Worm (Caenorhabditis elegans) whole organism, L1 larva: ENCODE measurements around the gene sptl-1.

Experiments
- C16A3.4 ChIP-seq: fragments of 150-350 bp; optimal IDR thresholded peaks from 2 replicates; lab custom pipeline; 2014; ENCODE audit warnings: missing biosample characterization, missing genetic modification characterization
- aha-1 ChIP-seq: fragments of 150-350 bp; optimal IDR thresholded peaks from 2 replicates; lab custom pipeline; 2014; ENCODE audit warnings: missing biosample characterization, missing genetic modification characterization
- blmp-1 ChIP-seq: fragments of 150-350 bp; optimal IDR thresholded peaks from 2 replicates; lab custom pipeline; 2014; ENCODE audit warnings: missing biosample characterization, missing genetic modification characterization
- ceh-8 ChIP-seq: fragments of 200-800 bp; sonication (Bioruptor generic); optimal IDR thresholded peaks from 2 replicates; lab custom pipeline; 2018; ENCODE audit warnings: mild to moderate bottlenecking, missing genetic modification characterization, moderate library complexity, missing compliant biosample characterization
- ceh-82 ChIP-seq, 3 experiments: fragments of 150-350 bp in 1 of 3; sonication (generic microtip) in 2 of 3; optimal IDR thresholded peaks; 2 replicates each; lab custom pipeline; 2014 to 2017; ENCODE audit warnings: missing biosample characterization in 3 of 3, missing genetic modification characterization in 3 of 3
- ceh-90 ChIP-seq: sonication (generic microtip); optimal IDR thresholded peaks from 2 replicates; lab custom pipeline; 2016; ENCODE audit warnings: missing genetic modification characterization, missing compliant biosample characterization
- dpl-1 ChIP-seq, 3 experiments: fragments of 150-350 bp in 2 of 3; sonication (generic microtip) in 1 of 3; optimal IDR thresholded peaks; 2 replicates each; lab custom pipeline; 2014 to 2017; ENCODE audit warnings: missing biosample characterization in 3 of 3, missing genetic modification characterization in 3 of 3, missing genetic modification reagents in 3 of 3
- dsc-1 ChIP-seq: sonication (generic microtip); optimal IDR thresholded peaks from 2 replicates; lab custom pipeline; 2016; ENCODE audit warnings: mild to moderate bottlenecking, missing genetic modification characterization, missing compliant biosample characterization
- efl-1 ChIP-seq, 4 experiments: fragments of 150-350 bp; optimal IDR thresholded peaks in 3 of 4; peaks in 1 of 4; 1 replicate in 1 of 4; 2 replicates in 3 of 4; lab custom pipeline; 2014; ENCODE audit warnings: missing biosample characterization in 2 of 4, missing genetic modification characterization in 2 of 4, missing genetic modification reagents in 2 of 4
- elt-2 ChIP-seq: sonication (generic microtip); optimal IDR thresholded peaks from 2 replicates; lab custom pipeline; 2016; ENCODE audit warnings: missing genetic modification characterization, mild to moderate bottlenecking, inconsistent platforms, missing compliant biosample characterization, missing genetic modification reagents
- elt-3 ChIP-seq, 6 experiments: fragments of 150-350 bp in 1 of 6; sonication (generic microtip); optimal IDR thresholded peaks; 2 replicates each; lab custom pipeline; 2017 to 2018; ENCODE audit warnings: missing biosample characterization in 6 of 6, missing genetic modification characterization in 6 of 6, inconsistent platforms in 1 of 6
- fkh-10 ChIP-seq: sonication (generic microtip); optimal IDR thresholded peaks from 2 replicates; lab custom pipeline; 2017; ENCODE audit warnings: missing biosample characterization, missing genetic modification reagents, missing genetic modification characterization
- fkh-4 ChIP-seq: sonication (generic microtip); optimal IDR thresholded peaks from 2 replicates; lab custom pipeline; 2016; ENCODE audit warnings: missing compliant biosample characterization, missing genetic modification characterization, borderline replicate concordance
- fos-1 ChIP-seq: fragments of 150-350 bp; optimal IDR thresholded peaks from 2 replicates; lab custom pipeline; 2014; ENCODE audit warnings: missing biosample characterization, missing genetic modification characterization
- grh-1 ChIP-seq: fragments of 200-800 bp; sonication (Bioruptor generic); IDR thresholded peaks from 2 replicates; pipeline ENCODE4 v1.3.6; 2022; ENCODE audit warnings: missing genetic modification reagents, missing genetic modification characterization, missing compliant biosample characterization
- hlh-4 ChIP-seq: sonication (generic microtip); optimal IDR thresholded peaks from 2 replicates; lab custom pipeline; 2016; ENCODE audit warnings: mild to moderate bottlenecking, missing genetic modification characterization, missing compliant biosample characterization
- jun-1 ChIP-seq: fragments of 150-350 bp; optimal IDR thresholded peaks from 2 replicates; lab custom pipeline; 2014; ENCODE audit warnings: missing biosample characterization, missing genetic modification reagents, missing genetic modification characterization
- lin-14 ChIP-seq: fragments of 200-800 bp; sonication (Bioruptor generic); optimal IDR thresholded peaks from 2 replicates; lab custom pipeline; 2018; ENCODE audit warnings: mild to moderate bottlenecking, missing genetic modification characterization, moderate library complexity, missing compliant biosample characterization
- lin-15B ChIP-seq: fragments of 150-350 bp; sonication (generic microtip); optimal IDR thresholded peaks from 3 replicates; lab custom pipeline; 2014; ENCODE audit warnings: missing biosample characterization, missing genetic modification characterization
- lin-35 ChIP-seq, 2 experiments: fragments of 150-350 bp; optimal IDR thresholded peaks; 2 replicates each; lab custom pipeline; 2014; ENCODE audit warnings: missing biosample characterization in 2 of 2, missing genetic modification characterization in 2 of 2, missing genetic modification reagents in 2 of 2
- lin-39 ChIP-seq: fragments of 150-350 bp; optimal IDR thresholded peaks from 2 replicates; lab custom pipeline; 2014; ENCODE audit warnings: missing biosample characterization, missing genetic modification reagents, missing genetic modification characterization
- lsy-2 ChIP-seq, 2 experiments: fragments of 150-350 bp; optimal IDR thresholded peaks; 2 replicates each; lab custom pipeline; 2014; ENCODE audit warnings: missing biosample characterization in 2 of 2, missing genetic modification characterization in 2 of 2
- mab-9 ChIP-seq: fragments of 200-800 bp; sonication (Bioruptor generic); IDR thresholded peaks from 2 replicates; pipeline ENCODE4 v1.3.6; 2022; ENCODE audit warnings: missing genetic modification reagents, missing genetic modification characterization, missing compliant biosample characterization
- mdl-1 ChIP-seq, 2 experiments: fragments of 150-350 bp; optimal IDR thresholded peaks; 2 replicates each; lab custom pipeline; 2014 to 2017; ENCODE audit warnings: missing biosample characterization in 2 of 2, missing genetic modification characterization in 2 of 2, inconsistent platforms in 1 of 2
- mef-2 ChIP-seq: fragments of 150-350 bp; optimal IDR thresholded peaks from 2 replicates; lab custom pipeline; 2014; ENCODE audit warnings: missing biosample characterization, missing genetic modification characterization
- mep-1 ChIP-seq: fragments of 150-350 bp; optimal IDR thresholded peaks from 2 replicates; lab custom pipeline; 2014; ENCODE audit warnings: missing biosample characterization, missing genetic modification characterization
- nhr-20 ChIP-seq: sonication (generic microtip); optimal IDR thresholded peaks from 2 replicates; lab custom pipeline; 2016; ENCODE audit warnings: mild to moderate bottlenecking, missing genetic modification characterization, missing compliant biosample characterization
- nhr-28 ChIP-seq: fragments of 150-350 bp; optimal IDR thresholded peaks from 2 replicates; lab custom pipeline; 2014; ENCODE audit warnings: missing biosample characterization, missing genetic modification characterization
- nhr-47 ChIP-seq: sonication (generic microtip); optimal IDR thresholded peaks from 2 replicates; lab custom pipeline; 2016; ENCODE audit warnings: mild to moderate bottlenecking, missing genetic modification characterization, moderate library complexity, missing compliant biosample characterization
- nhr-71 ChIP-seq: sonication (generic microtip); optimal IDR thresholded peaks from 2 replicates; lab custom pipeline; 2016; ENCODE audit warnings: mild to moderate bottlenecking, missing genetic modification characterization, moderate library complexity, missing compliant biosample characterization
- nhr-76 ChIP-seq: sonication (generic microtip); optimal IDR thresholded peaks from 2 replicates; lab custom pipeline; 2017; ENCODE audit warnings: missing biosample characterization, missing genetic modification characterization
- nhr-77 ChIP-seq: fragments of 150-350 bp; optimal IDR thresholded peaks from 2 replicates; lab custom pipeline; 2014; ENCODE audit warnings: missing biosample characterization, missing genetic modification characterization
- nhr-84 ChIP-seq: sonication (generic microtip); optimal IDR thresholded peaks from 2 replicates; lab custom pipeline; 2017; ENCODE audit warnings: missing biosample characterization, missing genetic modification characterization
- nhr-85 ChIP-seq: sonication (generic microtip); peaks from one replicate; lab custom pipeline; 2016; ENCODE audit warnings: missing genetic modification characterization, inconsistent platforms, missing compliant biosample characterization
- nhr-90 ChIP-seq: sonication (generic microtip); optimal IDR thresholded peaks from 2 replicates; lab custom pipeline; 2016; ENCODE audit warnings: mild to moderate bottlenecking, missing genetic modification characterization, missing compliant biosample characterization; ENCODE audit not compliant: poor library complexity
- pag-3 ChIP-seq: sonication (generic microtip); optimal IDR thresholded peaks from 2 replicates; lab custom pipeline; 2017; ENCODE audit warnings: missing genetic modification characterization, mild to moderate bottlenecking, missing compliant biosample characterization, antibody characterized with exemption, borderline replicate concordance; ENCODE audit not compliant: insufficient read depth
- pqm-1 ChIP-seq: sonication (generic microtip); optimal IDR thresholded peaks from 3 replicates; lab custom pipeline; 2017; ENCODE audit warnings: missing biosample characterization, missing genetic modification characterization
- snpc-4 ChIP-seq: fragments of 150-350 bp; optimal IDR thresholded peaks from 2 replicates; lab custom pipeline; 2014; ENCODE audit warnings: missing biosample characterization, missing genetic modification characterization
- snu-23 ChIP-seq: sonication (generic microtip); optimal IDR thresholded peaks from 2 replicates; lab custom pipeline; 2016; ENCODE audit warnings: missing genetic modification characterization, missing compliant biosample characterization
- sox-4 ChIP-seq: sonication (generic microtip); optimal IDR thresholded peaks from 2 replicates; lab custom pipeline; 2016; ENCODE audit warnings: missing genetic modification characterization, missing compliant biosample characterization
- swsn-7 ChIP-seq: sonication (generic microtip); optimal IDR thresholded peaks from 2 replicates; lab custom pipeline; 2016; ENCODE audit warnings: missing genetic modification characterization, missing compliant biosample characterization
- tbx-2 ChIP-seq: sonication (generic microtip); optimal IDR thresholded peaks from 2 replicates; lab custom pipeline; 2016; ENCODE audit warnings: missing genetic modification characterization, missing compliant biosample characterization
- unc-130 ChIP-seq: fragments of 150-350 bp; optimal IDR thresholded peaks from 2 replicates; lab custom pipeline; 2017; ENCODE audit warnings: missing biosample characterization, missing genetic modification characterization, inconsistent platforms
- unc-86 ChIP-seq: sonication (generic microtip); optimal IDR thresholded peaks from 2 replicates; lab custom pipeline; 2016; ENCODE audit warnings: missing genetic modification characterization, missing compliant biosample characterization
- vab-15 ChIP-seq: sonication (generic microtip); optimal IDR thresholded peaks from 2 replicates; lab custom pipeline; 2017; ENCODE audit warnings: missing genotype, mild to moderate bottlenecking, missing genetic modification characterization, missing compliant biosample characterization
- xbp-1 ChIP-seq: sonication (generic microtip); optimal IDR thresholded peaks from 2 replicates; lab custom pipeline; 2016; ENCODE audit warnings: missing genetic modification characterization, missing compliant biosample characterization
- ztf-11 ChIP-seq, 2 experiments: sonication (generic microtip); optimal IDR thresholded peaks; 2 replicates each; lab custom pipeline; 2016 to 2017; ENCODE audit warnings: missing genetic modification characterization in 2 of 2, missing biosample characterization in 1 of 2, missing compliant biosample characterization in 1 of 2
- ztf-4 ChIP-seq: fragments of 150-350 bp; optimal IDR thresholded peaks from 2 replicates; lab custom pipeline; 2014; ENCODE audit warnings: missing biosample characterization, missing genetic modification characterization

The sptl-1 gene

DNA sequence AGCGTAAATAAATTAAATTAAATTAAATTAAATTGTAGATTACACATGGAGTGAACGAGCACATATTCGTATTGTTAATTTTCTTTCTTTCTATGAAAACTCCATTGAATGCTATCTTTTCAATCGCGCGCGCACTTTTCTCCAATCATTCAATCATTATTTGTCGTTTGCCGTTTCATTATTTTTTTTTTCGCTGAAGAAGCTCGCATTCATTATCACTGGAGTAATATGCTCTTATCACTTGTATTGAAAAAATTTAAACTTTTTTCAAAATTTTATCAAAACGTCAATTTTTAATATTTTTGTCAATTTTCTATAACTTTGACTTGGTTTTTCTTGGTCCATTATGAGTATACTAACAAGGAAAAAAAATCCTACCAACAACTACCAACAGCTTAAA is 14.0 kb downstream of the sptl-1 start:
- TF ChIP-seq fkh-10 (no peak), elt-2 (tag; lab: Kevin White, UChicago) (peak; percentile 7), pqm-1 (peak; percentile 54)

DNA sequence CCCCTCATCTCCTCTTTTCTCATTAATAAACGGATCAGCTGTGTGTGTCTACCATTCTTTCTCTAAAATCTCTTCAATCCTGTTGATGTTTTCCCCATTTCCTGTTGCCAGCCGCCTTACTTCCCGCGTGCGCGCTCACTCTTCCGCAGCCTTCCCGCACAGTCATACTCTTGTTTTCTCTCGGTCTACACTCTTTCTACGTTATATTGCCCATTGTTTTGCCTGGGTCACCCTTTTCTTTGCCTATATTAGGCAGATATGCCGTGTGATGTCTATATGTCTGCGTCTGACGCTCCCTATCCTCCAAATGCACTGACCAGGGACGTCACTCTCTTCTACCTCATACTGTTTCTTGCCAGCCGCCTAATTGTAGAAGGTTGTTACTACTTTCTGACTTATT is 14.9 kb downstream of the sptl-1 start:
- TF ChIP-seq mdl-1 (tag; optimal IDR thresholded peaks at IDR 0.05; lab: Kevin White, UChicago) (peak in 1 of 2 experiments; percentile 55), grh-1 (peak; percentile 33; the same call in 1 of the 2 replicates), nhr-71 (tag; lab: Kevin White, UChicago) (peak; percentile 64), nhr-85 (tag; lab: Kevin White, UChicago) (peak; percentile 92), blmp-1 (tag; lab: Kevin White, UChicago) (peak; percentile 88), ceh-82 (tag; optimal IDR thresholded peaks at IDR 0.05; lab: Kevin White, UChicago) (peak in 1 of 3 experiments; percentile 9), fkh-4 (tag; lab: Kevin White, UChicago) (no peak), tbx-2 (peak; percentile 0), vab-15 (no peak), lin-14 (peak; percentile 80), snu-23 (GFP tag; lab: Kevin White, UChicago) (peak; percentile 71), hlh-4 (tag; lab: Kevin White, UChicago) (no peak), nhr-47 (peak; percentile 54), nhr-76 (tag; lab: Kevin White, UChicago) (no peak), ceh-8 (peak; percentile 30), unc-130 (tag; lab: Kevin White, UChicago) (no peak), aha-1 (no peak), fos-1 (tag; lab: Kevin White, UChicago) (peak; percentile 22), lsy-2 (tag; optimal IDR thresholded peaks at IDR 0.05; lab: Kevin White, UChicago) (peak in 1 of 2 experiments; percentile 61), unc-86 (no peak), elt-3 (tag; optimal IDR thresholded peaks at IDR 0.05; lab: Kevin White, UChicago) (peak in 3 of 6 experiments; percentile 41 to 63 (median 47)), dpl-1 (GFP tag; optimal IDR thresholded peaks at IDR 0.05; lab: Kevin White, UChicago) (peak in 2 of 3 experiments; percentile 11 to 34), efl-1 (optimal IDR thresholded peaks at IDR 0.05; lab: Kevin White, UChicago) (peak; percentile 27 to 38), efl-1 (GFP tag; optimal IDR thresholded peaks at IDR 0.05 in 1 of 2; lab: Kevin White, UChicago) (no peak), dsc-1 (tag; lab: Kevin White, UChicago) (no peak), snpc-4 (no peak), nhr-20 (tag; lab: Kevin White, UChicago) (peak; percentile 60), pag-3 (tag; lab: Kevin White, UChicago) (peak; percentile 49), nhr-77 (tag; lab: Kevin White, UChicago) (no peak), nhr-84 (tag; lab: Kevin White, UChicago) (no peak), jun-1 (tag; lab: Kevin White, UChicago) (peak; percentile 17), nhr-90 (tag; lab: Kevin White, UChicago) (peak; percentile 68), swsn-7 (tag; lab: Kevin White, UChicago) (peak; percentile 33), C16A3.4 (tag; lab: Kevin White, UChicago) (peak; percentile 21), lin-35 (GFP tag; optimal IDR thresholded peaks at IDR 0.05; lab: Kevin White, UChicago) (peak in 1 of 2 experiments; percentile 62), mep-1 (tag; lab: Kevin White, UChicago) (peak; percentile 79), lin-39 (tag; lab: Kevin White, UChicago) (no peak), ztf-4 (tag; lab: Kevin White, UChicago) (peak; percentile 21)
- TF ChIP-seq, all 84 proteins: peak for 25

DNA sequence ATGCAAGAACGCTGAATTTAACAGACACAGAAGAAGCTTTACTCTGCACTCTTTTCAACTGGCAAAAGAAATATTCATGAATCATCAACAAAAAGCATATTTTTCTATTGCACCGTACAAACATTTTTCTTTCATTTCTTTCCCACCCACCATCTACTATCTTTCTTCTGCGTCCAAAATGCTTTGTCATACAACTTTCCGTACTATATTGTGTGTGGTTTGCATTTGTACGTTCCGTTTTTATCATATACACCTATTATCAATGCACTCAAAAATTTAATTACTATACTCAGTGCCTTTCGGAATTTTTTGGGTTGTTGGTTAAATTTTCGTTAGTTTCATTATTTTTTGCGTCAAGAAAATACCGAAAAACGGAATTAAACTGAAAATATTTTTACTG is 16.2 kb downstream of the sptl-1 start:
- TF ChIP-seq ztf-11 (tag; optimal IDR thresholded peaks at IDR 0.05; lab: Kevin White, UChicago) (no peak), mdl-1 (tag; optimal IDR thresholded peaks at IDR 0.05; lab: Kevin White, UChicago) (no peak), efl-1 (optimal IDR thresholded peaks at IDR 0.05; lab: Kevin White, UChicago) (no peak), efl-1 (GFP tag; optimal IDR thresholded peaks at IDR 0.05 in 1 of 2; lab: Kevin White, UChicago) (no peak), jun-1 (tag; lab: Kevin White, UChicago) (no peak), unc-86 (no peak), nhr-90 (tag; lab: Kevin White, UChicago) (no peak), pag-3 (tag; lab: Kevin White, UChicago) (no peak), nhr-84 (tag; lab: Kevin White, UChicago) (no peak), sox-4 (no peak), nhr-28 (tag; lab: Kevin White, UChicago) (no peak), fkh-4 (tag; lab: Kevin White, UChicago) (no peak), lin-39 (tag; lab: Kevin White, UChicago) (no peak), mef-2 (tag; lab: Kevin White, UChicago) (no peak), mab-9 (GFP tag; lab: Robert Waterston, UW) (no peak), ceh-90 (tag; lab: Kevin White, UChicago) (no peak), fkh-10 (no peak), xbp-1 (tag; lab: Kevin White, UChicago) (no peak), swsn-7 (tag; lab: Kevin White, UChicago) (no peak), lin-15B (tag; lab: Kevin White, UChicago) (no peak)
- TF ChIP-seq, all 84 proteins: peak for 0
